Fruit fly (Drosophila melanogaster): ENCODE results near the gene CG42831.
A peak's percentile ranks its signal among the peaks of the same experiment; 100 is the strongest.

- TF ChIP-seq CG8319 (GFP tag; optimal IDR thresholded peaks at IDR 0.05) (peak; percentile 74), Sox102F (GFP tag; optimal IDR thresholded peaks at IDR 0.05) (peak; percentile 67)
Measured at dm6 chr3L:10837869-10838783, 23.5 kb downstream of the CG42831 start.

Measured in whole organism, prepupa.